Fruit fly (Drosophila melanogaster) whole organism, wandering third instar larva: ENCODE results near the gene CG7367.
A peak's percentile ranks its signal among the peaks of the same experiment; 100 is the strongest.

ENCODE experiments used
- Abd-B ChIP-seq: fragments of >200 bp; optimal IDR thresholded peaks from 2 replicates; lab custom pipeline; 2017; ENCODE audit warnings: missing biosample characterization, missing genetic modification characterization
- CG32264 ChIP-seq: fragments of 200-800 bp; sonication (Bioruptor generic); optimal IDR thresholded peaks from 2 replicates; lab custom pipeline; 2016; ENCODE audit warnings: missing biosample characterization, missing genetic modification characterization
- CG9705 ChIP-seq: fragments of 200-800 bp; sonication (Bioruptor generic); optimal IDR thresholded peaks from 2 replicates; lab custom pipeline; 2018; ENCODE audit warnings: missing biosample characterization, mild to moderate bottlenecking, missing genetic modification characterization
- CrebA ChIP-seq: fragments of 200-800 bp; sonication (Bioruptor generic); optimal IDR thresholded peaks from 2 replicates; lab custom pipeline; 2016; ENCODE audit warnings: missing biosample characterization, mild to moderate bottlenecking, missing genetic modification characterization, borderline replicate concordance
- Dfd ChIP-seq: fragments of >200 bp; optimal IDR thresholded peaks from 2 replicates; lab custom pipeline; 2017; ENCODE audit warnings: missing biosample characterization, missing genetic modification characterization
- Dif ChIP-seq: fragments of 200-275, 200-300 bp; sonication (Bioruptor generic); optimal IDR thresholded peaks from 2 replicates; lab custom pipeline; 2018; ENCODE audit warnings: missing biosample characterization, missing genetic modification characterization; ENCODE audit not compliant: partially characterized antibody
- GATAd ChIP-seq: sonication (Bioruptor generic); optimal IDR thresholded peaks from 2 replicates; lab custom pipeline; 2016; ENCODE audit warnings: missing biosample characterization, missing genetic modification characterization
- HLH106 ChIP-seq: fragments of 200-800 bp; optimal IDR thresholded peaks from 3 replicates; lab custom pipeline; 2019; ENCODE audit warnings: missing biosample characterization, mild to moderate bottlenecking, missing genetic modification characterization, moderate library complexity
- Hnf4 ChIP-seq: fragments of 200-800 bp; sonication (Bioruptor generic); optimal IDR thresholded peaks from 2 replicates; lab custom pipeline; 2016; ENCODE audit warnings: missing biosample characterization, mild to moderate bottlenecking, missing genetic modification characterization
- Hr78 ChIP-seq: fragments of >200 bp; optimal IDR thresholded peaks from 2 replicates; lab custom pipeline; 2017; ENCODE audit warnings: missing biosample characterization, missing genetic modification characterization
- Hr83 ChIP-seq: fragments of 200-300 bp; sonication (Bioruptor generic); optimal IDR thresholded peaks from 2 replicates; lab custom pipeline; 2016; ENCODE audit warnings: missing biosample characterization, mild to moderate bottlenecking, missing genetic modification characterization, moderate library complexity; ENCODE audit not compliant: poor library complexity, severe bottlenecking
- Jra ChIP-seq: sonication (Bioruptor generic); optimal IDR thresholded peaks from 2 replicates; lab custom pipeline; 2016; ENCODE audit warnings: missing biosample characterization, missing genetic modification characterization
- Mio ChIP-seq: sonication (Bioruptor generic); optimal IDR thresholded peaks from 2 replicates; lab custom pipeline; 2016; ENCODE audit warnings: missing biosample characterization, missing genetic modification characterization
- Myc ChIP-seq: fragments of >200 bp; optimal IDR thresholded peaks from 2 replicates; lab custom pipeline; 2017
- N ChIP-seq: fragments of >200 bp; optimal IDR thresholded peaks from 2 replicates; lab custom pipeline; 2018; ENCODE audit warnings: missing biosample characterization, missing external identifiers, missing genetic modification characterization
- OdsH ChIP-seq: fragments of 200-800 bp; sonication (Bioruptor generic); optimal IDR thresholded peaks from 2 replicates; lab custom pipeline; 2016; ENCODE audit warnings: missing biosample characterization, mild to moderate bottlenecking, missing genetic modification characterization
- Rel ChIP-seq, 2 experiments: fragments of 200-800 bp; sonication (Bioruptor generic) in 1 of 2; optimal IDR thresholded peaks; 2 replicates in 1 of 2; 3 replicates in 1 of 2; lab custom pipeline; 2016 to 2019; ENCODE audit warnings: mild to moderate bottlenecking in 2 of 2, missing biosample characterization in 2 of 2, missing genetic modification characterization in 2 of 2, moderate library complexity in 1 of 2
- Sp1 ChIP-seq: fragments of 200-800 bp; sonication (Bioruptor generic); optimal IDR thresholded peaks from 3 replicates; lab custom pipeline; 2019; ENCODE audit warnings: missing biosample characterization, mild to moderate bottlenecking, missing genetic modification characterization, moderate library complexity
- Vsx2 ChIP-seq: fragments of 200-300, 225-300 bp; sonication (Bioruptor generic); optimal IDR thresholded peaks from 2 replicates; lab custom pipeline; 2018; ENCODE audit warnings: missing biosample characterization, missing genetic modification characterization; ENCODE audit not compliant: partially characterized antibody
- br ChIP-seq: fragments of 200-800 bp; sonication (Bioruptor generic); optimal IDR thresholded peaks from 2 replicates; lab custom pipeline; 2016; ENCODE audit warnings: missing biosample characterization, missing genetic modification characterization
- brk ChIP-seq: fragments of 200-800 bp; sonication (Bioruptor generic); optimal IDR thresholded peaks from 2 replicates; lab custom pipeline; 2016; ENCODE audit warnings: missing biosample characterization, mild to moderate bottlenecking, missing genetic modification characterization
- dl ChIP-seq, 2 experiments: fragments of 175-275, 200-275 bp in 1 of 2; fragments of 200-275 bp in 1 of 2; sonication (Bioruptor generic); optimal IDR thresholded peaks; lab custom pipeline; 2018; ENCODE audit warnings: mild to moderate bottlenecking in 2 of 2, missing biosample characterization in 2 of 2, missing genetic modification characterization in 2 of 2, moderate library complexity in 2 of 2; ENCODE audit not compliant: partially characterized antibody in 2 of 2, insufficient read depth in 1 of 2
- dmrt93B ChIP-seq: fragments of 200-800 bp; sonication (Bioruptor generic); optimal IDR thresholded peaks from 2 replicates; lab custom pipeline; 2018; ENCODE audit warnings: missing biosample characterization, mild to moderate bottlenecking, missing genetic modification characterization
- dsf ChIP-seq: sonication (Bioruptor generic); optimal IDR thresholded peaks from 2 replicates; lab custom pipeline; 2016; ENCODE audit warnings: missing biosample characterization, missing genetic modification characterization, borderline replicate concordance
- ey ChIP-seq: fragments of 200-800 bp; sonication (Bioruptor generic); optimal IDR thresholded peaks from 2 replicates; lab custom pipeline; 2016; ENCODE audit warnings: missing biosample characterization, missing genetic modification characterization
- foxo ChIP-seq, 2 experiments: fragments of 200-800 bp; sonication (Bioruptor generic); optimal IDR thresholded peaks; 2 replicates in 1 of 2; 3 replicates in 1 of 2; lab custom pipeline; 2016 to 2017; ENCODE audit warnings: missing biosample characterization in 2 of 2, missing genetic modification characterization in 2 of 2
- fru ChIP-seq: fragments of 200-800 bp; sonication (Bioruptor generic); optimal IDR thresholded peaks from 3 replicates; lab custom pipeline; 2016; ENCODE audit warnings: missing biosample characterization, mild to moderate bottlenecking, missing genetic modification characterization
- h ChIP-seq: fragments of 200-800 bp; sonication (Bioruptor generic); optimal IDR thresholded peaks from 3 replicates; lab custom pipeline; 2016; ENCODE audit warnings: missing biosample characterization, mild to moderate bottlenecking, missing genetic modification characterization
- jim ChIP-seq: fragments of 175-275, 200-325 bp; sonication (Bioruptor generic); optimal IDR thresholded peaks from 2 replicates; lab custom pipeline; 2016; ENCODE audit warnings: missing biosample characterization, mild to moderate bottlenecking, missing genetic modification characterization
- lola ChIP-seq: fragments of >200 bp; optimal IDR thresholded peaks from 2 replicates; lab custom pipeline; 2017; ENCODE audit warnings: missing biosample characterization, missing genetic modification characterization
- pan ChIP-seq: fragments of >200 bp; optimal IDR thresholded peaks from 2 replicates; lab custom pipeline; 2017
- psq ChIP-seq: fragments of 200-800 bp; sonication (Bioruptor generic); optimal IDR thresholded peaks from 3 replicates; lab custom pipeline; 2017; ENCODE audit warnings: missing biosample characterization, mild to moderate bottlenecking, missing genetic modification characterization, moderate library complexity
- rgr ChIP-seq: fragments of 200-800 bp; sonication (Bioruptor generic); optimal IDR thresholded peaks from 3 replicates; lab custom pipeline; 2016; ENCODE audit warnings: missing biosample characterization, mild to moderate bottlenecking, missing genetic modification characterization
- sage ChIP-seq: fragments of 200-800 bp; sonication (Bioruptor generic); optimal IDR thresholded peaks from 2 replicates; lab custom pipeline; 2016; ENCODE audit warnings: missing biosample characterization, mild to moderate bottlenecking, missing genetic modification characterization
- sv ChIP-seq: fragments of 200-800 bp; sonication (Bioruptor generic); optimal IDR thresholded peaks from 3 replicates; lab custom pipeline; 2016; ENCODE audit warnings: missing biosample characterization, missing genetic modification characterization
- tai ChIP-seq: sonication (Bioruptor generic); optimal IDR thresholded peaks from 2 replicates; lab custom pipeline; 2016; ENCODE audit warnings: missing biosample characterization, missing genetic modification characterization
- usp ChIP-seq: fragments of >200 bp; optimal IDR thresholded peaks from 2 replicates; lab custom pipeline; 2017; ENCODE audit warnings: missing biosample characterization, missing genetic modification characterization
- woc ChIP-seq: sonication (Bioruptor generic); optimal IDR thresholded peaks from 2 replicates; lab custom pipeline; 2016; ENCODE audit warnings: missing biosample characterization, mild to moderate bottlenecking, missing genetic modification characterization

The CG7367 gene

DNA sequence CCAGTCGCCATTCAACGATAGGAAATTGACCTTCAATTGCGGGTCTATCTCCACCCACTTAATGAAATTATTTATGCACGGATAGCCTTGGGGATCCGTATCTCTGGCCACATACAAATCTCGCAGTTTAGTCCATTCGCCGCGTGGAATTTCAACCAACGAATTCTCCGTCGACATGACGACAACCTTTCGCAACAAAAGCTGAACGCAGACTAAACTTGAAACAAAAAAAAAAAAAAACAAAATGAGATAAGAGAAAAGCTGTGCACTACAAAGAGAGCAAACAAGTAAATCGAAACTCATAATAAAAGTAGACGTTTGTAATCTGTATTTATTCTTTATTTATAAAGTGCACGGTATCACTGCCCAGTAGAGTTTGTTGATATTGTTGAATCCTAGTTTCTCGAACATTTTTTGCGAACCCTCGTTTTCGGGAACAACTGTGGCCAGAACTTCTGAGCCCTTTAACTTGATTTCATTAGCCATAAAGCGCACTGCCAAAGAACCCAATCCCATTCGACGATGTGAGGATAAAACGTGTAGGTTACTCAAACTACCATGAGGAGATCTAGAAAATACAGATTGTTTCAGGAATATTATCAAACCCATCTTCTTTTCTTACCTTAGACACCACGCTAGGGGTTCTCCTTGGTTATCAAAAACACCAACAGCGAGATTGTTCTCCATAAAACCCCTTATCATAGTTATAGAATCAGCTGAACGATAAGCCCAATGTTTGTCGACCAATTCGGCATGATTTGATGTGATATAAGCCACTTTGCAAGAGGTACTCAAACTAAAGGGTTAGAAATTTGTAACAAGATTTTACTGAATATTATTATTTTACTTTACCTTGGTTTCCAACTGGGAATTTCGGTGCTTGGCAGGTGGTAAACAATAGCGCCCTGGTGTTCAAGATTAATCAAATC is 30.0 kb downstream of the CG7367 start, which contains the start of gene CG12560:
Gene CG12560 (minus strand): TSS at position 195 of the 929 bp plus-strand sequence.
- TF ChIP-seq usp (GFP tag; lab: Kevin White, UChicago) (no peak), tai (GFP tag; lab: Kevin White, UChicago) (no peak), Mio (no peak), Myc (lab: Kevin White, UChicago) (no peak), ey (GFP tag; lab: Kevin White, UChicago) (no peak), Hnf4 (GFP tag; lab: Kevin White, UChicago) (peak; percentile 61), jim (peak; percentile 36), Vsx2 (GFP tag; lab: Kevin White, UChicago) (no peak), Abd-B (no peak), lola (GFP tag; lab: Kevin White, UChicago) (no peak), Jra (GFP tag; lab: Kevin White, UChicago) (peak; percentile 2), dsf (GFP tag; lab: Kevin White, UChicago) (no peak), Dif (GFP tag; lab: Kevin White, UChicago) (peak; percentile 22), Rel (GFP tag; optimal IDR thresholded peaks at IDR 0.05; lab: Kevin White, UChicago) (no peak), Rel (tag; optimal IDR thresholded peaks at IDR 0.05; lab: Kevin White, UChicago) (no peak), sage (GFP tag; lab: Kevin White, UChicago) (no peak), Sp1 (GFP tag; lab: Kevin White, UChicago) (no peak), brk (GFP tag; lab: Kevin White, UChicago) (no peak), br (GFP tag; lab: Kevin White, UChicago) (no peak), h (GFP tag; lab: Kevin White, UChicago) (no peak), pan (lab: Kevin White, UChicago) (no peak), dmrt93B (GFP tag; lab: Kevin White, UChicago) (no peak), dl (GFP tag; optimal IDR thresholded peaks at IDR 0.05; lab: Kevin White, UChicago; ENCODE audit: insufficient read depth in 1 of 2, partially characterized antibody in 2 of 2) (no peak), woc (GFP tag; lab: Kevin White, UChicago) (no peak), CrebA (GFP tag; lab: Kevin White, UChicago) (peak; percentile 64), Dfd (GFP tag; lab: Kevin White, UChicago) (no peak), sv (GFP tag; lab: Kevin White, UChicago) (no peak), foxo (GFP tag; optimal IDR thresholded peaks at IDR 0.05; lab: Kevin White, UChicago) (peak in 1 of 2 experiments; percentile 0), OdsH (GFP tag; lab: Kevin White, UChicago) (peak; percentile 11), GATAd (GFP tag; lab: Kevin White, UChicago) (no peak), CG32264 (no peak), CG9705 (no peak), N (no peak), Hr83 (GFP tag; lab: Kevin White, UChicago) (no peak), Hr78 (GFP tag; lab: Kevin White, UChicago) (no peak), fru (peak; percentile 41), psq (GFP tag; lab: Kevin White, UChicago) (no peak), rgr (GFP tag; lab: Kevin White, UChicago) (no peak), HLH106 (tag; lab: Kevin White, UChicago) (no peak)
- TF ChIP-seq, all 38 proteins: peak for 8
